Worm (Caenorhabditis elegans) whole organism, L1 larva: Measurements from ENCODE around the gene C03A3.2.

Source experiments
- C04F5.9 ChIP-seq: sonication (generic microtip); optimal IDR thresholded peaks from 2 replicates; lab custom pipeline; 2016; ENCODE audit warnings: missing genetic modification characterization, missing compliant biosample characterization
- C16A3.4 ChIP-seq: fragments of 150-350 bp; optimal IDR thresholded peaks from 2 replicates; lab custom pipeline; 2014; ENCODE audit warnings: missing biosample characterization, missing genetic modification characterization
- F16B12.6 ChIP-seq: fragments of 150-350 bp; optimal IDR thresholded peaks from 2 replicates; lab custom pipeline; 2014; ENCODE audit warnings: missing biosample characterization, missing genetic modification characterization
- ceh-82 ChIP-seq, 3 experiments: fragments of 150-350 bp in 1 of 3; sonication (generic microtip) in 2 of 3; optimal IDR thresholded peaks; 2 replicates each; lab custom pipeline; 2014 to 2017; ENCODE audit warnings: missing biosample characterization in 3 of 3, missing genetic modification characterization in 3 of 3
- ceh-88 ChIP-seq: fragments of 200-800 bp; sonication (Bioruptor generic); IDR thresholded peaks from 2 replicates; pipeline ENCODE4 v1.3.6; 2022; ENCODE audit warnings: missing genetic modification characterization, missing compliant biosample characterization
- ceh-90 ChIP-seq: sonication (generic microtip); optimal IDR thresholded peaks from 2 replicates; lab custom pipeline; 2016; ENCODE audit warnings: missing genetic modification characterization, missing compliant biosample characterization
- dpl-1 ChIP-seq, 3 experiments: fragments of 150-350 bp in 2 of 3; sonication (generic microtip) in 1 of 3; optimal IDR thresholded peaks; 2 replicates each; lab custom pipeline; 2014 to 2017; ENCODE audit warnings: missing biosample characterization in 3 of 3, missing genetic modification characterization in 3 of 3, missing genetic modification reagents in 3 of 3
- egl-27 ChIP-seq, 2 experiments: fragments of 150-350 bp in 1 of 2; sonication (generic microtip); optimal IDR thresholded peaks; 3 replicates each; lab custom pipeline; 2017 to 2018; ENCODE audit warnings: missing biosample characterization in 2 of 2, missing genetic modification characterization in 2 of 2, missing genetic modification reagents in 2 of 2
- elt-2 ChIP-seq: sonication (generic microtip); optimal IDR thresholded peaks from 2 replicates; lab custom pipeline; 2016; ENCODE audit warnings: missing genetic modification characterization, mild to moderate bottlenecking, inconsistent platforms, missing compliant biosample characterization, missing genetic modification reagents
- elt-3 ChIP-seq, 6 experiments: fragments of 150-350 bp in 1 of 6; sonication (generic microtip); optimal IDR thresholded peaks; 2 replicates each; lab custom pipeline; 2017 to 2018; ENCODE audit warnings: missing biosample characterization in 6 of 6, missing genetic modification characterization in 6 of 6, inconsistent platforms in 1 of 6
- ets-5 ChIP-seq: fragments of 200-800 bp; sonication (Bioruptor generic); IDR thresholded peaks from 2 replicates; pipeline ENCODE4 v1.3.6; 2022; ENCODE audit warnings: missing genetic modification characterization, missing compliant biosample characterization
- fkh-4 ChIP-seq: sonication (generic microtip); optimal IDR thresholded peaks from 2 replicates; lab custom pipeline; 2016; ENCODE audit warnings: missing compliant biosample characterization, missing genetic modification characterization, borderline replicate concordance
- grh-1 ChIP-seq: fragments of 200-800 bp; sonication (Bioruptor generic); IDR thresholded peaks from 2 replicates; pipeline ENCODE4 v1.3.6; 2022; ENCODE audit warnings: missing genetic modification reagents, missing genetic modification characterization, missing compliant biosample characterization
- hlh-17 ChIP-seq: fragments of 200-800 bp; sonication (Bioruptor generic); optimal IDR thresholded peaks from 2 replicates; lab custom pipeline; 2018; ENCODE audit warnings: missing genetic modification characterization, mild to moderate bottlenecking, missing compliant biosample characterization, moderate library complexity, borderline replicate concordance
- hlh-4 ChIP-seq: sonication (generic microtip); optimal IDR thresholded peaks from 2 replicates; lab custom pipeline; 2016; ENCODE audit warnings: mild to moderate bottlenecking, missing genetic modification characterization, missing compliant biosample characterization
- hpl-2 ChIP-seq: fragments of 150-350 bp; optimal IDR thresholded peaks from 2 replicates; lab custom pipeline; 2014; ENCODE audit warnings: missing biosample characterization, missing genetic modification reagents, missing genetic modification characterization
- irx-1 ChIP-seq: sonication (generic microtip); optimal IDR thresholded peaks from 2 replicates; lab custom pipeline; 2016; ENCODE audit warnings: missing genetic modification characterization, missing compliant biosample characterization
- isw-1 ChIP-seq: fragments of 200-800 bp; sonication (Bioruptor generic); IDR thresholded peaks from 2 replicates; pipeline ENCODE4 v1.3.6; 2022; ENCODE audit warnings: missing genetic modification characterization, missing compliant biosample characterization
- lin-14 ChIP-seq: fragments of 200-800 bp; sonication (Bioruptor generic); optimal IDR thresholded peaks from 2 replicates; lab custom pipeline; 2018; ENCODE audit warnings: mild to moderate bottlenecking, missing genetic modification characterization, moderate library complexity, missing compliant biosample characterization
- lin-15B ChIP-seq: fragments of 150-350 bp; sonication (generic microtip); optimal IDR thresholded peaks from 3 replicates; lab custom pipeline; 2014; ENCODE audit warnings: missing biosample characterization, missing genetic modification characterization
- lir-3 ChIP-seq: sonication (generic microtip); optimal IDR thresholded peaks from 2 replicates; lab custom pipeline; 2016; ENCODE audit warnings: mild to moderate bottlenecking, missing genetic modification characterization, moderate library complexity, missing compliant biosample characterization; ENCODE audit not compliant: poor library complexity
- lsy-2 ChIP-seq, 2 experiments: fragments of 150-350 bp; optimal IDR thresholded peaks; 2 replicates each; lab custom pipeline; 2014; ENCODE audit warnings: missing biosample characterization in 2 of 2, missing genetic modification characterization in 2 of 2
- mab-9 ChIP-seq: fragments of 200-800 bp; sonication (Bioruptor generic); IDR thresholded peaks from 2 replicates; pipeline ENCODE4 v1.3.6; 2022; ENCODE audit warnings: missing genetic modification reagents, missing genetic modification characterization, missing compliant biosample characterization
- mef-2 ChIP-seq: fragments of 150-350 bp; optimal IDR thresholded peaks from 2 replicates; lab custom pipeline; 2014; ENCODE audit warnings: missing biosample characterization, missing genetic modification characterization
- mep-1 ChIP-seq: fragments of 150-350 bp; optimal IDR thresholded peaks from 2 replicates; lab custom pipeline; 2014; ENCODE audit warnings: missing biosample characterization, missing genetic modification characterization
- nhr-12 ChIP-seq: sonication (generic microtip); optimal IDR thresholded peaks from 2 replicates; lab custom pipeline; 2017; ENCODE audit warnings: missing biosample characterization, missing genetic modification characterization
- nhr-28 ChIP-seq: fragments of 150-350 bp; optimal IDR thresholded peaks from 2 replicates; lab custom pipeline; 2014; ENCODE audit warnings: missing biosample characterization, missing genetic modification characterization
- nhr-47 ChIP-seq: sonication (generic microtip); optimal IDR thresholded peaks from 2 replicates; lab custom pipeline; 2016; ENCODE audit warnings: mild to moderate bottlenecking, missing genetic modification characterization, moderate library complexity, missing compliant biosample characterization
- nhr-71 ChIP-seq: sonication (generic microtip); optimal IDR thresholded peaks from 2 replicates; lab custom pipeline; 2016; ENCODE audit warnings: mild to moderate bottlenecking, missing genetic modification characterization, moderate library complexity, missing compliant biosample characterization
- nhr-77 ChIP-seq: fragments of 150-350 bp; optimal IDR thresholded peaks from 2 replicates; lab custom pipeline; 2014; ENCODE audit warnings: missing biosample characterization, missing genetic modification characterization
- nhr-84 ChIP-seq: sonication (generic microtip); optimal IDR thresholded peaks from 2 replicates; lab custom pipeline; 2017; ENCODE audit warnings: missing biosample characterization, missing genetic modification characterization
- nhr-85 ChIP-seq: sonication (generic microtip); peaks from one replicate; lab custom pipeline; 2016; ENCODE audit warnings: missing genetic modification characterization, inconsistent platforms, missing compliant biosample characterization
- pax-3 ChIP-seq: fragments of 200-800 bp; sonication (Bioruptor generic); optimal IDR thresholded peaks from 2 replicates; lab custom pipeline; 2018; ENCODE audit warnings: mild to moderate bottlenecking, missing genetic modification characterization, moderate library complexity, missing compliant biosample characterization
- skn-1 ChIP-seq: fragments of 150-350 bp; optimal IDR thresholded peaks from 2 replicates; lab custom pipeline; 2014; ENCODE audit warnings: missing biosample characterization, missing genetic modification characterization
- snu-23 ChIP-seq: sonication (generic microtip); optimal IDR thresholded peaks from 2 replicates; lab custom pipeline; 2016; ENCODE audit warnings: missing genetic modification characterization, missing compliant biosample characterization
- sox-4 ChIP-seq: sonication (generic microtip); optimal IDR thresholded peaks from 2 replicates; lab custom pipeline; 2016; ENCODE audit warnings: missing genetic modification characterization, missing compliant biosample characterization
- sptf-1 ChIP-seq: fragments of 150-350 bp; optimal IDR thresholded peaks from 2 replicates; lab custom pipeline; 2014; ENCODE audit warnings: missing biosample characterization, missing genetic modification characterization
- sup-37 ChIP-seq: fragments of 200-800 bp; sonication (Bioruptor generic); optimal IDR thresholded peaks from 2 replicates; lab custom pipeline; 2018; ENCODE audit warnings: mild to moderate bottlenecking, missing genetic modification characterization, missing compliant biosample characterization
- tlp-1 ChIP-seq: fragments of 150-350 bp; optimal IDR thresholded peaks from 2 replicates; lab custom pipeline; 2014; ENCODE audit warnings: missing biosample characterization, missing genetic modification characterization
- unc-30 ChIP-seq: sonication (generic microtip); optimal IDR thresholded peaks from 2 replicates; lab custom pipeline; 2017; ENCODE audit warnings: missing biosample characterization, missing genetic modification characterization
- unc-86 ChIP-seq: sonication (generic microtip); optimal IDR thresholded peaks from 2 replicates; lab custom pipeline; 2016; ENCODE audit warnings: missing genetic modification characterization, missing compliant biosample characterization
- xbp-1 ChIP-seq: sonication (generic microtip); optimal IDR thresholded peaks from 2 replicates; lab custom pipeline; 2016; ENCODE audit warnings: missing genetic modification characterization, missing compliant biosample characterization
- zip-4 ChIP-seq: fragments of 200-800 bp; sonication (Bioruptor generic); optimal IDR thresholded peaks from 2 replicates; lab custom pipeline; 2018; ENCODE audit warnings: mild to moderate bottlenecking, missing genetic modification characterization, moderate library complexity, missing compliant biosample characterization
- ztf-11 ChIP-seq, 2 experiments: sonication (generic microtip); optimal IDR thresholded peaks; 2 replicates each; lab custom pipeline; 2016 to 2017; ENCODE audit warnings: missing genetic modification characterization in 2 of 2, missing biosample characterization in 1 of 2, missing compliant biosample characterization in 1 of 2

Gene C03A3.2

DNA sequence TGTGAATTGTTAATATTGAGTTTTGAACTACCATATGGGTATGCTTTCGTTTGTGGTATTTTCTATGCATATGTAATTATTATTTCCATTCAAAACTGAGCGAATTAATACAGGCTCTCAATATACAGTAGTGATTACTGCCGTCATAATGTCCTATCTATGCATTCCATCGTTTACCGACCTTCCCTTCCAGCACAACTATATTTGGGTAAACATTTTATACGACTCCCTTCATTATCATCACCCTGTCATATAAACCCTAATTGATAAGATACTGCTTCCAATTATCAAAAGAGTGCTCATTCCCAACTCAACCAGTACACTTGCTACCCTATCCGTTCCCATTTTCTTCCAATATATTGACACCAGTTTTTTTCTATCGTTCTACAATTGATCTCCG, 27.3 kb downstream of the C03A3.2 start:
- TF ChIP-seq lin-14 = no peak
- TF ChIP-seq snu-23 = no peak
- TF ChIP-seq elt-3 (tag; optimal IDR thresholded peaks at IDR 0.05; lab: Kevin White, UChicago) = no peak
- no peak for TF ChIP-seq hpl-2 (GFP tag; lab: Kevin White, UChicago)
- TF ChIP-seq elt-2 (tag; lab: Kevin White, UChicago) = peak; percentile 53

DNA sequence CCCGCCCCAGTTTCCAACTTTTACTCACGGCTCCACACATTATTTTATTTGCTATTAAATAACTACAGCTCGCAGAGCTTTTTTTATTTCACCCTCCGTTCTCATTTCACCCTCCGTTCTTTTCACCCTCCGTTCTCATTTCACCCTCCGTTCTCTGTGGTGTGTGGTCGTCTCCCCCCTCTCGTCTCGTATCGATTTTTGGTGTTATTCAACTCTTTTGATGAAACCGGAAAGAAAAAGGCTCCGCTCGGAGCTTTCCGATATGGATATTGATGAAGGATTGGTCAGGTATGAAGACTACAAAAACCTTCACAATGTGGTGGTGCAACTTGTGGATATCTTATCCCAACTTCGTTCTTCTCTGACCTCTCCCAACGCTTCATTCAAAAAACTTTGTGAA, 27.9 kb downstream of the C03A3.2 start:
- TF ChIP-seq hlh-17 (GFP tag; lab: Kevin White, UChicago) = no peak
- TF ChIP-seq lin-14 = no peak
- TF ChIP-seq sup-37 (GFP tag; lab: Kevin White, UChicago) = no peak
- no peak for TF ChIP-seq elt-3 (tag; optimal IDR thresholded peaks at IDR 0.05; lab: Kevin White, UChicago)
- no peak for TF ChIP-seq unc-86 (tag; lab: Kevin White, UChicago)
- TF ChIP-seq hlh-4 = no peak
- TF ChIP-seq nhr-84 (tag; lab: Kevin White, UChicago) = no peak
- TF ChIP-seq C04F5.9 (tag; lab: Kevin White, UChicago) = no peak
- TF ChIP-seq dpl-1 (GFP tag; optimal IDR thresholded peaks at IDR 0.05; lab: Kevin White, UChicago) = no peak
- no peak for TF ChIP-seq sox-4 (tag; lab: Kevin White, UChicago)
- TF ChIP-seq ceh-82 (tag; optimal IDR thresholded peaks at IDR 0.05; lab: Kevin White, UChicago) = no peak
- no peak for TF ChIP-seq sptf-1 (tag; lab: Kevin White, UChicago)
- no peak for TF ChIP-seq lsy-2 (tag; optimal IDR thresholded peaks at IDR 0.05; lab: Kevin White, UChicago)
- TF ChIP-seq ceh-90 = no peak

DNA sequence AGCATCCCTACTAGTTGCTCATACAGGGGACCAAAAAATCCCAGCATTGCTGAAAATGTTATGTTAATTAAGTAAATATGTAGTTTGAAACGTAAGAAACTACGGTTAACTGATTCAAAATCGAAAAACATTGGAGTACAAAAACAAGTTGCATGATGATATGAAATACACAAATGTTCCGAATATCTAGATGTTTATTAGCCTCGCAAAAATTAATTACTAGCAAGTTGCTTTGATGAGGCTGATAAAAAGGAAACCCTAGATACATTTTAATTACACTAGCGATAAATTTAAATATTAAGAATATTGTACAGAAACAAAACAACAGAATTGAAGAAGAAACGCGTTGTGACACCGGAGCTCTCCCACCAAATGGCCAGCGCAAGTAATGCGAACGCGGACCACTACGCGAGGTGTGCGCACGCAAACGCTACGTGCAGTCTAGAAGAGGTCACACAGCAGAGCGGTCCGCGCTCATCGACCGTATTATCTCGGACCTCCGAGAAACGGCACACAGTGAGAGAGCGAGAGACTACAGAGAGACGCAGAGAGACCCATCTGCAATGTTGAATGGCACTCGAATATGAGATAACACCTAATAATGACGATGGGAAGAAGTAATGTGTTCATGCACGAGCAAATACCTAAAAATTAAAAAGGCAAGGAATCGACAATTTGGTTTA, 34.2 kb downstream of the C03A3.2 start, which contains the start of gene inx-2:
TSS of gene inx-2 (minus strand) at position 51 of the 683 bp plus-strand sequence.
- TF ChIP-seq irx-1 (tag; lab: Kevin White, UChicago) (no peak), ceh-90 (no peak), ceh-88 (no peak), lir-3 (tag; lab: Kevin White, UChicago) (no peak), lin-15B (tag; lab: Kevin White, UChicago) (no peak), zip-4 (no peak), C04F5.9 (tag; lab: Kevin White, UChicago) (no peak), nhr-12 (tag; lab: Kevin White, UChicago) (no peak), mef-2 (tag; lab: Kevin White, UChicago) (no peak), tlp-1 (tag; lab: Kevin White, UChicago) (no peak), xbp-1 (tag; lab: Kevin White, UChicago) (no peak), nhr-85 (no peak), dpl-1 (GFP tag; optimal IDR thresholded peaks at IDR 0.05; lab: Kevin White, UChicago) (no peak)

DNA sequence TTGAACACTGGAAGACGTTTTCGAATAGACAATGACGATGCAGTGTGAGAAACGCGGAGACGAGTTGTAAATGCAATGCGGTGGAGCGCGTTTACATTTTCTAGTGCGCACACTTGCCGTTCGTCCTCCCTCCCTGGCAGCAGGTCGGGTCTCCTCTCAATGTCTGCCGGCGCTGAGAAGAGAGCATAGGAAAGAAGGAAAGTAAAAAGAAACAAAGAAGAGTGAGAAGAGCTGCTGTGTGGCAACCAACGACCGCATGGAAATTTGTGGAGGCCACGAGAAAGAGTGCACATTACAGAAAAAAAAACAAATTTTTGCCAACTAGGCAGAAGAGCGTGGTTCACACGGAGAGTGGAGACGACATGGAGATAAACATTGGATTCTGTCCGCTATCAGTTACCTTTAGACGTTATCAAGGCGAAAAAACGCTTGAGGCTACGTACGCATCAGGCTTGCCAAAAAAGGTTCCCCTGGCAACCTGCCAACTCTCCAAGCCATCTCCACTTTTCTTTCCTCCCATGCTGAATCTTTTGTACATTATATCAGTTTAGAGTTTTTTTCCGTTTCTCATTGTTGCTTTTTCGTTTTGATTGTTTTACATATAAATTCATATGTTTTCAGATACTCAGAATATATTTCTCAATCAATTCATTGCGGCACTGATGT, 37.1 kb downstream of the C03A3.2 start, which contains the start of the genes snrp-40.1 and F08G12.3:
TSS of gene snrp-40.1 (minus strand) at position 143 of the 666 bp plus-strand sequence.
TSS of gene F08G12.3 (plus strand) at position 616 of the 666 bp plus-strand sequence.
- TF ChIP-seq unc-30 (tag; lab: Kevin White, UChicago) (no peak), nhr-47 (tag; lab: Kevin White, UChicago) (peak; percentile 76), ztf-11 (tag; optimal IDR thresholded peaks at IDR 0.05; lab: Kevin White, UChicago) (peak in 1 of 2 experiments; percentile 60), grh-1 (GFP tag; lab: Robert Waterston, UW) (no peak), lin-14 (peak; percentile 99), egl-27 (tag; optimal IDR thresholded peaks at IDR 0.05; lab: Kevin White, UChicago) (no peak), nhr-71 (tag; lab: Kevin White, UChicago) (peak; percentile 87), mab-9 (GFP tag; lab: Robert Waterston, UW) (no peak), isw-1 (GFP tag; lab: Robert Waterston, UW) (peak; percentile 55), ets-5 (GFP tag; lab: Robert Waterston, UW) (no peak), F16B12.6 (tag; lab: Kevin White, UChicago) (peak; percentile 43), lsy-2 (tag; optimal IDR thresholded peaks at IDR 0.05; lab: Kevin White, UChicago) (peak; percentile 46 to 84), mep-1 (tag; lab: Kevin White, UChicago) (peak; percentile 87), irx-1 (tag; lab: Kevin White, UChicago) (no peak), C16A3.4 (peak; percentile 83), pax-3 (tag; lab: Kevin White, UChicago) (peak; percentile 29), nhr-84 (tag; lab: Kevin White, UChicago) (no peak), fkh-4 (no peak), lir-3 (tag; lab: Kevin White, UChicago) (peak; percentile 36), nhr-77 (peak; percentile 74), lin-15B (tag; lab: Kevin White, UChicago) (peak; percentile 52), tlp-1 (tag; lab: Kevin White, UChicago) (no peak), nhr-28 (tag; lab: Kevin White, UChicago) (no peak), skn-1 (tag; lab: Kevin White, UChicago) (peak; percentile 83), ceh-90 (no peak)
